Fruit fly (Drosophila melanogaster): ENCODE measurements around the gene CG32086.

Gene CG32086

dm6 chr3L:11533704-11534319, 50.1 kb downstream of the CG32086 start:
- TF ChIP-seq Dll (optimal IDR thresholded peaks at IDR 0.05) (no peak), CG8478 (optimal IDR thresholded peaks at IDR 0.05) (no peak), psq (optimal IDR thresholded peaks at IDR 0.05) (no peak), usp (GFP tag; optimal IDR thresholded peaks at IDR 0.05) (no peak), EcR (GFP tag; optimal IDR thresholded peaks at IDR 0.05) (no peak), pan (optimal IDR thresholded peaks at IDR 0.05) (no peak)

All from whole organism.